In genomic region chrV:11428728-11429127, ce11 we compare ENCODE assay signal across 1 worm cellular context.
TF ChIP-seq lines count a peak whose summit lies in the region.

No protein-coding gene starts in this region.

TF ChIP-seq in whole organism, L1 larva, 84 proteins besides CTCF, POLR2A, EP300 and RAD21 (continued from another document):
- peak; percentile 81 for TF ChIP-seq dsc-1 (tag; optimal IDR thresholded peaks at IDR 0.05; lab: Kevin White, UChicago)
- no peak for TF ChIP-seq unc-30 (tag; optimal IDR thresholded peaks at IDR 0.05; lab: Kevin White, UChicago)
- TF ChIP-seq ceh-82 (tag; optimal IDR thresholded peaks at IDR 0.05; lab: Kevin White, UChicago), result no peak
- TF ChIP-seq sptf-1 (tag; optimal IDR thresholded peaks at IDR 0.05; lab: Kevin White, UChicago), result no peak
- no peak for TF ChIP-seq unc-130 (tag; optimal IDR thresholded peaks at IDR 0.05; lab: Kevin White, UChicago)
- TF ChIP-seq fkh-4 (tag; optimal IDR thresholded peaks at IDR 0.05; lab: Kevin White, UChicago; ENCODE audit: borderline replicate concordance), result no peak
- TF ChIP-seq hlh-17 (GFP tag; optimal IDR thresholded peaks at IDR 0.05; lab: Kevin White, UChicago; ENCODE audit: borderline replicate concordance), result no peak
- TF ChIP-seq alr-1 (tag; optimal IDR thresholded peaks at IDR 0.05; lab: Kevin White, UChicago; ENCODE audit: borderline replicate concordance), result no peak
- TF ChIP-seq egl-27 (tag; optimal IDR thresholded peaks at IDR 0.05; lab: Kevin White, UChicago), result no peak
- TF ChIP-seq ces-1 (GFP tag; optimal IDR thresholded peaks at IDR 0.05; lab: Kevin White, UChicago), result peak; percentile 53
- TF ChIP-seq snu-23 (GFP tag; optimal IDR thresholded peaks at IDR 0.05; lab: Kevin White, UChicago), result no peak
- peak; percentile 42 for TF ChIP-seq nhr-71 (tag; optimal IDR thresholded peaks at IDR 0.05; lab: Kevin White, UChicago)
- no peak for TF ChIP-seq C34B4.2 (tag; optimal IDR thresholded peaks at IDR 0.05; lab: Kevin White, UChicago)
- TF ChIP-seq lin-39 (tag; optimal IDR thresholded peaks at IDR 0.05; lab: Kevin White, UChicago), result no peak
- peak; percentile 11 for TF ChIP-seq zag-1 (tag; optimal IDR thresholded peaks at IDR 0.05; lab: Kevin White, UChicago)
- no peak for TF ChIP-seq xbp-1 (tag; optimal IDR thresholded peaks at IDR 0.05; lab: Kevin White, UChicago)
- no peak for TF ChIP-seq nhr-12 (tag; optimal IDR thresholded peaks at IDR 0.05; lab: Kevin White, UChicago)
- no peak for TF ChIP-seq nhr-76 (tag; optimal IDR thresholded peaks at IDR 0.05; lab: Kevin White, UChicago)
- TF ChIP-seq fos-1 (tag; optimal IDR thresholded peaks at IDR 0.05; lab: Kevin White, UChicago), result no peak
- no peak for TF ChIP-seq lin-15B (tag; optimal IDR thresholded peaks at IDR 0.05; lab: Kevin White, UChicago)
- no peak for TF ChIP-seq isw-1 (GFP tag; IDR thresholded peaks at IDR 0.05; lab: Robert Waterston, UW)
- TF ChIP-seq elt-2 (tag; optimal IDR thresholded peaks at IDR 0.05; lab: Kevin White, UChicago), result no peak
- TF ChIP-seq rnt-1 (tag; optimal IDR thresholded peaks at IDR 0.05; lab: Kevin White, UChicago), result no peak
- no peak for TF ChIP-seq C04F5.9 (tag; optimal IDR thresholded peaks at IDR 0.05; lab: Kevin White, UChicago)
- no peak for TF ChIP-seq ceh-8 (GFP tag; optimal IDR thresholded peaks at IDR 0.05; lab: Kevin White, UChicago)
- TF ChIP-seq pag-3 (tag; optimal IDR thresholded peaks at IDR 0.05; lab: Kevin White, UChicago; ENCODE audit: borderline replicate concordance, insufficient read depth), result no peak
- TF ChIP-seq Y116A8C.19 (tag; optimal IDR thresholded peaks at IDR 0.05; lab: Kevin White, UChicago; ENCODE audit: borderline replicate concordance), result no peak
- TF ChIP-seq lsy-2 (tag; optimal IDR thresholded peaks at IDR 0.05; lab: Kevin White, UChicago), result no peak
- TF ChIP-seq sox-4 (tag; optimal IDR thresholded peaks at IDR 0.05; lab: Kevin White, UChicago), result no peak
- no peak for TF ChIP-seq nhr-28 (tag; optimal IDR thresholded peaks at IDR 0.05; lab: Kevin White, UChicago)
- TF ChIP-seq sup-37 (GFP tag; optimal IDR thresholded peaks at IDR 0.05; lab: Kevin White, UChicago), result no peak
- no peak for TF ChIP-seq nhr-237 (tag; optimal IDR thresholded peaks at IDR 0.05; lab: Kevin White, UChicago)
- TF ChIP-seq fkh-8 (tag; optimal IDR thresholded peaks at IDR 0.05; lab: Kevin White, UChicago), result no peak
- TF ChIP-seq tbx-2 (tag; optimal IDR thresholded peaks at IDR 0.05; lab: Kevin White, UChicago), result peak; percentile 74
- TF ChIP-seq fkh-10 (GFP tag; optimal IDR thresholded peaks at IDR 0.05; lab: Kevin White, UChicago), result no peak
- no peak for TF ChIP-seq nhr-90 (tag; optimal IDR thresholded peaks at IDR 0.05; lab: Kevin White, UChicago; ENCODE audit: poor library complexity)
- TF ChIP-seq jun-1 (tag; optimal IDR thresholded peaks at IDR 0.05; lab: Kevin White, UChicago), result no peak
- no peak for TF ChIP-seq egl-13 (tag; optimal IDR thresholded peaks at IDR 0.05; lab: Kevin White, UChicago)
- TF ChIP-seq blmp-1 (tag; optimal IDR thresholded peaks at IDR 0.05; lab: Kevin White, UChicago), result no peak
- TF ChIP-seq snpc-4 (tag; optimal IDR thresholded peaks at IDR 0.05; lab: Kevin White, UChicago), result no peak
- TF ChIP-seq hpl-2 (GFP tag; optimal IDR thresholded peaks at IDR 0.05; lab: Kevin White, UChicago), result no peak
- peak; percentile 78 for TF ChIP-seq lin-14 (GFP tag; optimal IDR thresholded peaks at IDR 0.05; lab: Kevin White, UChicago)
- no peak for TF ChIP-seq hlh-4 (tag; optimal IDR thresholded peaks at IDR 0.05; lab: Kevin White, UChicago)
- no peak for TF ChIP-seq nhr-19 (GFP tag; conservative IDR thresholded peaks at IDR 0.05; lab: Robert Waterston, UW)
TF ChIP-seq in whole organism, L1 larva: peak in this region for 8.
